Worm (Caenorhabditis elegans): ENCODE results near the gene nape-1.

Gene nape-1

DNA sequence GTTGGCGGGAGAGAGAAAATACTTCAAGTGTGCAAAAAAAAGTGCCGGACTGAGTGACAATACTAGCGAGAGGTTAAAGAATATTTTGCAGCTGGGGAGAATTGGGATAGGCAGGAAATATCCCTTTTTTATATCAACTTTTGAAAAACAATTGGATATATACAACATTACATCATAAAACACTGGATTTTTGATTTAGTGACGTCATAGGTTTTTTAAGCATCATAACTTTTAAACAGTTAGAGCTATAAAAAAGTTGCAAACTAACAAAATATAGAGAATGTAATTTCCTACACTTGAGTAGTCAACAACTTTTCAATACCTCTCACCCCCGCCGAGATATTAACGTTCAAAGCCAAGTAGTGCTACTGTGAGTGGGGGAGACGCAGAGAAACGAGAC lies 29.9 kb downstream of the nape-1 start:
- TF ChIP-seq pha-2 (tag; optimal IDR thresholded peaks at IDR 0.05): no peak
- no peak for TF ChIP-seq K02D7.2 (tag; optimal IDR thresholded peaks at IDR 0.05)
- TF ChIP-seq ceh-30 (tag; optimal IDR thresholded peaks at IDR 0.05): no peak
- no peak for TF ChIP-seq Y22D7AL.16 (tag; optimal IDR thresholded peaks at IDR 0.05)

DNA sequence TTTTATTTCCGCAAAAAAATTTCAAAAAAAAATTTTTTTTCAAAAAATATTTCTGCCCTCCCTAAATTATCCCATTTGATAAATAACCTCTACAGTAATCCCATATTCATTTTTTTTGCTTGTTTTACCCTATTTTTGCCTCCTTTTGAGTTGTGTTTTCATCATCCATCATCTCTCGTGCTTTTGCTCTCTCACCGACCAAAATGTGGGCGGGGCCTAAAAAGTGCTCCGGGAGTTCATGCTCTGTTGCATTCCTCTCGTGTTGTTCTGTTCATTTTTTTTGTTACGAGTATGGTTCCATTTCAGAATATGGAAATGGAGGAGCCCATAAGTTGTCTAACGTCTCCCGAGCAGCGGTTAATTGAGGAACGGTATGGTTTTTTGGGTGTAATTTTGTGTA lies 31.5 kb downstream of the nape-1 start, which contains the start of gene Y37E11AL.1:
TSS of gene Y37E11AL.1 (plus strand) at position 301 of the 400 bp plus-strand sequence.
- TF ChIP-seq ceh-48 (tag; optimal IDR thresholded peaks at IDR 0.05) (no peak), nhr-232 (tag; optimal IDR thresholded peaks at IDR 0.05) (no peak), ama-1 (optimal IDR thresholded peaks at IDR 0.05) (no peak), dve-1 (tag; optimal IDR thresholded peaks at IDR 0.05) (no peak), C08G9.2 (tag; optimal IDR thresholded peaks at IDR 0.05) (no peak), sox-4 (tag; optimal IDR thresholded peaks at IDR 0.05) (no peak), pha-4 (tag; optimal IDR thresholded peaks at IDR 0.05) (no peak), ztf-16 (tag; optimal IDR thresholded peaks at IDR 0.05) (no peak), unc-55 (GFP tag; optimal IDR thresholded peaks at IDR 0.05) (no peak), sdc-2 (tag; optimal IDR thresholded peaks at IDR 0.05) (no peak), tbx-2 (tag; optimal IDR thresholded peaks at IDR 0.05) (no peak), pros-1 (tag; optimal IDR thresholded peaks at IDR 0.05) (no peak), elt-4 (tag; optimal IDR thresholded peaks at IDR 0.05) (no peak), ceh-18 (tag; optimal IDR thresholded peaks at IDR 0.05) (no peak), pha-2 (tag; optimal IDR thresholded peaks at IDR 0.05) (no peak), elt-2 (tag; optimal IDR thresholded peaks at IDR 0.05) (no peak)

DNA sequence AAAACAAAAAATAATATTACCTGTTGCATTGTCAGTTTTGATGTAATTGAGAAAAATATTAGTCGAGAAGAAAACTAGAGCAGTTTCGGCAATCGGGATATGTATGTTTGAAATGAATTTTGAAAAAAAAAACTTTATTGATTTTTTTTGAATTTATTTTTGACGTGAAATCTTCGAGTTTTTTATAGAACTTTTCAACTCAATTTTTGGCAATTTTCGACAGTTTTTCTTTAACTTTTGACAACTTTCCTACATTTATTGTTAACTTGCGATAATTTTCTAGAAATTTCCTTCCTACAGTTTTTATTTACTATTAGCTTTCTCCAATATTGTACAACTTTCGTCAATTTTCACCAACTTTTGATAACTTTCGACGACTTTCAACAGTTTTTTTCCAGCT lies 38.8 kb downstream of the nape-1 start, which contains the start of gene Y37E11AL.12:
TSS of gene Y37E11AL.12 (minus strand) at position 101 of the 400 bp plus-strand sequence.
- TF ChIP-seq sox-4 (tag; optimal IDR thresholded peaks at IDR 0.05) (no peak), pha-2 (tag; optimal IDR thresholded peaks at IDR 0.05) (no peak), pat-9 (tag; optimal IDR thresholded peaks at IDR 0.05) (no peak), ceh-30 (tag; optimal IDR thresholded peaks at IDR 0.05) (no peak), K09A11.1 (tag; optimal IDR thresholded peaks at IDR 0.05; ENCODE audit: insufficient read depth) (no peak), Y22D7AL.16 (tag; optimal IDR thresholded peaks at IDR 0.05) (no peak), tbx-2 (tag; optimal IDR thresholded peaks at IDR 0.05) (no peak), nhr-232 (tag; optimal IDR thresholded peaks at IDR 0.05) (no peak), npax-4 (tag; optimal IDR thresholded peaks at IDR 0.05) (no peak), ahr-1 (tag; optimal IDR thresholded peaks at IDR 0.05) (no peak), sox-2 (GFP tag; IDR thresholded peaks at IDR 0.05) (no peak), che-1 (tag; optimal IDR thresholded peaks at IDR 0.05) (no peak), nfya-1 (tag; optimal IDR thresholded peaks at IDR 0.05) (no peak), ceh-19 (GFP tag; optimal IDR thresholded peaks at IDR 0.05) (no peak), ceh-48 (tag; optimal IDR thresholded peaks at IDR 0.05) (no peak)

DNA sequence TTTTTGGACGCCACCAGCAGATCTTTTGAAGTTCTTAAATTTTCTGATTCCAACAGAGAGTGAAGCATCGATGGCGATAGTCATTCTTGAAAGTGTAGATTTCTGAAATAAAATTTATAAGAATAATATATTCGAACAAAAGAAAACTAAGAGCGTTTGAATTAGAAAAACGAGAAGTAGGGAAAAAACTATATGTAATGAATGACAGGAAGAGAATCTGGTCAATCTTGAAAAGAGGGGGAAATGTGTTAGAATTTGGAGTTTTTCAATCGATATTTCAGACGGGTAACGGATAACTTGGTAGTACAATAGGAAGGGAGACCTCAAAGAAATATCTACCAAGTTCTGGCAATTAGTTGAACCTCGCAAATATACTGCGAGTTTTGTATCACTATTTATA lies 40.1 kb downstream of the nape-1 start, which contains the start of gene Y37E11AL.9:
TSS of gene Y37E11AL.9 (minus strand) at position 101 of the 400 bp plus-strand sequence.
- no peak for TF ChIP-seq lin-11 (tag; optimal IDR thresholded peaks at IDR 0.05)
- TF ChIP-seq Y22D7AL.16 (tag; optimal IDR thresholded peaks at IDR 0.05): no peak
- TF ChIP-seq tbx-2 (tag; optimal IDR thresholded peaks at IDR 0.05): no peak
- no peak for TF ChIP-seq ztf-16 (tag; optimal IDR thresholded peaks at IDR 0.05)
- no peak for TF ChIP-seq F13H6.1 (tag; optimal IDR thresholded peaks at IDR 0.05)
- TF ChIP-seq elt-2 (tag; optimal IDR thresholded peaks at IDR 0.05): no peak
- TF ChIP-seq hlh-30 (tag; optimal IDR thresholded peaks at IDR 0.05; ENCODE audit: insufficient read depth): no peak
- no peak for TF ChIP-seq sox-4 (tag; optimal IDR thresholded peaks at IDR 0.05)
- TF ChIP-seq ceh-18 (tag; optimal IDR thresholded peaks at IDR 0.05): no peak
- TF ChIP-seq K02D7.2 (tag; optimal IDR thresholded peaks at IDR 0.05): no peak

DNA sequence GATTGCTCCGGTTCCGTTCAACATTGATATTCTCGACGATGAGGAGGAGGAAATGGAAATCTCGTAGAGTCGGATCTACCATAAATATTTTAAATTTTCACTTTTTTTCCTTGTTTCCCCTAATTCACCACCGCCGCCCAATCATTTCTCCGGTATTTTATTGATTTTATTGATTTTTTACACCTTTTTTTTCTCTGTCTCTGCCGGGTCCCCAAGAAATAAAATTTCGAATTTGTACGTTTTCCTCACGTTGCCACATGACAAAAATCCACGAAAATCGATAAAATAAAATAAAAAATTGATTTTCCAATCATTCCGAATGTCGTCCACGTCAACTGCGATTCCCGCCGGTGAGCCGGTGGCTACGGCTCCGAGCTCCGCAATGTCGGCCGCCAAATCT lies 42.5 kb downstream of the nape-1 start, which contains the start of gene Y37E11AL.2:
TSS of gene Y37E11AL.2 (plus strand) at position 301 of the 400 bp plus-strand sequence.
- TF ChIP-seq Y22D7AL.16 (tag; optimal IDR thresholded peaks at IDR 0.05) (no peak), hlh-13 (GFP tag; optimal IDR thresholded peaks at IDR 0.05) (no peak), ahr-1 (tag; optimal IDR thresholded peaks at IDR 0.05) (no peak), che-1 (tag; optimal IDR thresholded peaks at IDR 0.05) (no peak), odd-2 (tag; optimal IDR thresholded peaks at IDR 0.05) (no peak), ceh-19 (GFP tag; optimal IDR thresholded peaks at IDR 0.05) (no peak), ztf-16 (tag; optimal IDR thresholded peaks at IDR 0.05) (no peak), dmd-4 (tag; optimal IDR thresholded peaks at IDR 0.05; ENCODE audit: borderline replicate concordance) (no peak), ceh-24 (tag; optimal IDR thresholded peaks at IDR 0.05) (no peak), ets-4 (tag; optimal IDR thresholded peaks at IDR 0.05) (no peak), nhr-11 (tag; optimal IDR thresholded peaks at IDR 0.05) (no peak), F13H6.1 (tag; optimal IDR thresholded peaks at IDR 0.05) (no peak), madf-2 (tag; optimal IDR thresholded peaks at IDR 0.05) (no peak), ref-2 (tag; optimal IDR thresholded peaks at IDR 0.05) (no peak), ama-1 (optimal IDR thresholded peaks at IDR 0.05) (no peak), eyg-1 (tag; optimal IDR thresholded peaks at IDR 0.05) (no peak)
